Fruit fly (Drosophila melanogaster): Measurements from ENCODE around the gene CG7168.

CG7168 gene

dm6 chr3R:18242089-18242955 lies 16.4 kb upstream of the CG7168 start, which contains the start of the genes CG7156 and 14-3-3epsilon (continued):
- TF ChIP-seq CG9797 (GFP tag; optimal IDR thresholded peaks at IDR 0.05) (peak; percentile 96), CG5245 (GFP tag; optimal IDR thresholded peaks at IDR 0.05) (no peak), her (GFP tag; optimal IDR thresholded peaks at IDR 0.05) (no peak), dpn (GFP tag; optimal IDR thresholded peaks at IDR 0.05) (peak in 1 of 2 experiments; percentile 45), CG18764 (GFP tag; optimal IDR thresholded peaks at IDR 0.05) (peak; percentile 37), CG17802 (tag; optimal IDR thresholded peaks at IDR 0.05) (no peak), fu2 (GFP tag; optimal IDR thresholded peaks at IDR 0.05) (no peak), Pdp1 (GFP tag; optimal IDR thresholded peaks at IDR 0.05) (peak in 1 of 2 experiments; percentile 64), CkIIα-i1 (GFP tag; IDR thresholded peaks at IDR 0.05) (no peak)

dm6 chr3R:18235879-18236278 lies 10.0 kb upstream of the CG7168 start, which contains the start of gene repo:
TSS of gene repo (plus strand) at chr3R:18236192.
- TF ChIP-seq Chrac-16 (GFP tag; optimal IDR thresholded peaks at IDR 0.05) (no peak), ewg (GFP tag; optimal IDR thresholded peaks at IDR 0.05) (peak; percentile 18), tap (tag; optimal IDR thresholded peaks at IDR 0.05) (no peak), Mad (GFP tag; optimal IDR thresholded peaks at IDR 0.05) (no peak), H15 (GFP tag; IDR thresholded peaks at IDR 0.05) (no peak), kni (GFP tag; optimal IDR thresholded peaks at IDR 0.05) (no peak), CG3163 (GFP tag; optimal IDR thresholded peaks at IDR 0.05) (no peak), CG7271 (tag; optimal IDR thresholded peaks at IDR 0.05) (no peak), TFAM (GFP tag; optimal IDR thresholded peaks at IDR 0.05) (no peak), CG10147 (GFP tag; optimal IDR thresholded peaks at IDR 0.05) (no peak), lbe (GFP tag; optimal IDR thresholded peaks at IDR 0.05) (no peak), CG16863 (GFP tag; optimal IDR thresholded peaks at IDR 0.05) (no peak), CG6791 (GFP tag; IDR thresholded peaks at IDR 0.05; ENCODE audit: partially characterized antibody) (peak; percentile 56; the same call in 2 of the 3 replicates), knrl (GFP tag; IDR thresholded peaks at IDR 0.05; ENCODE audit: partially characterized antibody) (no peak), CG14965 (GFP tag; optimal IDR thresholded peaks at IDR 0.05; ENCODE audit: borderline replicate concordance) (no peak), CG2202 (tag; optimal IDR thresholded peaks at IDR 0.05) (no peak), Drgx (GFP tag; IDR thresholded peaks at IDR 0.05) (no peak), zen2 (GFP tag; IDR thresholded peaks at IDR 0.05; ENCODE audit: partially characterized antibody) (no peak), p53 (GFP tag; optimal IDR thresholded peaks at IDR 0.05) (no peak), sqz (GFP tag; optimal IDR thresholded peaks at IDR 0.05) (no peak), CG11247 (GFP tag; IDR thresholded peaks at IDR 0.05) (no peak), CG8478 (optimal IDR thresholded peaks at IDR 0.05) (no peak), seq (GFP tag; IDR thresholded peaks at IDR 0.05) (no peak), Dfd (GFP tag; optimal IDR thresholded peaks at IDR 0.05) (no peak), Myb (GFP tag; optimal IDR thresholded peaks at IDR 0.05) (no peak), nom (GFP tag; optimal IDR thresholded peaks at IDR 0.05) (no peak), bigmax (GFP tag; optimal IDR thresholded peaks at IDR 0.05) (no peak), Nf-YC (tag; optimal IDR thresholded peaks at IDR 0.05) (peak; percentile 98), Blimp-1 (GFP tag; optimal IDR thresholded peaks at IDR 0.05) (no peak), toy (GFP tag; IDR thresholded peaks at IDR 0.05) (no peak), CG10209 (GFP tag; optimal IDR thresholded peaks at IDR 0.05) (no peak), inv (GFP tag; IDR thresholded peaks at IDR 0.05; ENCODE audit: partially characterized antibody) (no peak), chinmo (GFP tag; IDR thresholded peaks at IDR 0.05; ENCODE audit: partially characterized antibody) (no peak), CG11723 (GFP tag; optimal IDR thresholded peaks at IDR 0.05) (no peak), CG10979 (tag; optimal IDR thresholded peaks at IDR 0.05) (no peak), CG32532 (GFP tag; IDR thresholded peaks at IDR 0.05) (peak; percentile 31; the same call in 1 of the 2 replicates), bbx (GFP tag; IDR thresholded peaks at IDR 0.05; ENCODE audit: partially characterized antibody) (peak; percentile 27; the same call in 1 of the 2 replicates), gt (GFP tag; IDR thresholded peaks at IDR 0.05) (no peak), ttk (GFP tag; IDR thresholded peaks at IDR 0.05) (no peak)

Data from whole organism, embryonic.